Worm (Caenorhabditis elegans): ENCODE results near the gene srj-13.
"Not testable (repeated sequence)": the region's sequence is repeated elsewhere in the genome, so short reads cannot be mapped to it uniquely, and the experiment has no call there.

srj-13 gene

ce11 chrV:7444331-7444730 is 41.9 kb downstream of the srj-13 start, which contains the start of gene nhr-141:
TSS of gene nhr-141 (plus strand) at chrV:7444661.
- not testable (repeated sequence) for TF ChIP-seq cnd-1 (tag; optimal IDR thresholded peaks at IDR 0.05); sptf-1 (tag; optimal IDR thresholded peaks at IDR 0.05); lin-32 (GFP tag; optimal IDR thresholded peaks at IDR 0.05)

DNA sequence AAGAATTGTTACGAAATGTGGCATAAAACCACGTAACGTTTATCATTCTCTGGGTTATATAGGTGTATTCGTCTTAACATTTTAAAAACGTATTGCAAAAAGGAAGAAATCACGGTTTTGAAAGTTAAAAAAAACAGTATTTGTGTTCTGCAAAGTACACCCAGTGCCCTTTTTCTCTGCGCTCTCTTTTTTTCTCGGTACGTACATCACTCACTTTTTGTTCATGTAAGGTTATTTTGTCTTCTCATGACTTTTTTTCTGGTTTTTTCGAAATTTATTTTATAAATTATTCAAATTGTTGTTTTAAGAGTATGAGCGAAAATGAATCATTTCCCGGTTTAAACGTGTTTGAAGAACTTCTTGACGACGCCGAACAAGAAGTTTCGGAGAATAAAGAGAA is 44.5 kb downstream of the srj-13 start, which contains the start of gene F25E5.5:
Gene F25E5.5, plus strand, starts transcription at position 301 of the 400 bp plus-strand sequence.
- TF ChIP-seq ceh-83 (GFP tag; optimal IDR thresholded peaks at IDR 0.05) (no peak), ham-2 (GFP tag; optimal IDR thresholded peaks at IDR 0.05) (no peak), tbx-8 (GFP tag; optimal IDR thresholded peaks at IDR 0.05) (no peak), blmp-1 (tag; optimal IDR thresholded peaks at IDR 0.05) (no peak), lin-32 (GFP tag; optimal IDR thresholded peaks at IDR 0.05) (no peak), ceh-39 (tag; optimal IDR thresholded peaks at IDR 0.05) (no peak), nhr-12 (tag; optimal IDR thresholded peaks at IDR 0.05) (no peak), unc-62 (GFP tag; optimal IDR thresholded peaks at IDR 0.05) (no peak), hlh-1 (tag; optimal IDR thresholded peaks at IDR 0.05) (no peak), unc-39 (tag; optimal IDR thresholded peaks at IDR 0.05) (no peak), elt-1 (tag; optimal IDR thresholded peaks at IDR 0.05; ENCODE audit: borderline replicate concordance, insufficient read depth) (no peak)

- TF ChIP-seq nhr-12 (tag; optimal IDR thresholded peaks at IDR 0.05) (no peak), nhr-76 (tag; optimal IDR thresholded peaks at IDR 0.05) (no peak), elt-1 (tag; optimal IDR thresholded peaks at IDR 0.05; ENCODE audit: borderline replicate concordance, insufficient read depth) (no peak), ztf-11 (tag; optimal IDR thresholded peaks at IDR 0.05) (no peak), mep-1 (tag; optimal IDR thresholded peaks at IDR 0.05) (no peak), mls-2 (tag; optimal IDR thresholded peaks at IDR 0.05) (no peak), tbx-8 (GFP tag; optimal IDR thresholded peaks at IDR 0.05) (no peak), mab-5 (tag; optimal IDR thresholded peaks at IDR 0.05) (no peak), sptf-1 (tag; optimal IDR thresholded peaks at IDR 0.05) (no peak), ham-2 (GFP tag; optimal IDR thresholded peaks at IDR 0.05) (no peak), unc-39 (tag; optimal IDR thresholded peaks at IDR 0.05) (no peak), blmp-1 (tag; optimal IDR thresholded peaks at IDR 0.05) (no peak), nhr-237 (tag; optimal IDR thresholded peaks at IDR 0.05) (no peak), pha-4 (tag; optimal IDR thresholded peaks at IDR 0.05) (no peak), ceh-39 (tag; optimal IDR thresholded peaks at IDR 0.05) (no peak), ceh-43 (GFP tag; optimal IDR thresholded peaks at IDR 0.05) (no peak)
Measured at ce11 chrV:7449303-7449827, 46.9 kb downstream of the srj-13 start, which contains the start of gene try-12. TSS of gene try-12 (plus strand) at chrV:7449353.

DNA sequence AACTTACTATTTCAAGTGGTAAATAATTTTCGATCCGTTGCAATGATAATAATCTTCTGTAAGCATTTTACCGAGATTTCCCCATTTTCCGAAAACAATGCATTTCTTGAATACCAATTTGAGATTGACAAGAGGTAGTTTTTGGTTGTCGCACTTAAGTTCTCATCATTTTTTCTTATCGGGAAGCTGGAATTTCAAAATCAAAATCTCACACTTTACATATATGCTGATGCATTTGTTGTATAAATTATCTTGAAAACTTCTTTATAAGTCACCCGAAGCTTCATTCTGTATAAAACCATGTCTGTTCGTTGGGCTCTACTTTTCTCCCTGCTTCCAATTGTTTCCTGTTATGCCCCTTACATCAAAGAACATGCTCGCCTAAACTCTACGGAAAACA is 49.0 kb downstream of the srj-13 start, which contains the start of gene try-11:
Gene try-11, plus strand, starts transcription at position 301 of the 400 bp plus-strand sequence.
- TF ChIP-seq nhr-12 (tag; optimal IDR thresholded peaks at IDR 0.05) (no peak), hlh-1 (tag; optimal IDR thresholded peaks at IDR 0.05) (no peak), flh-1 (GFP tag; optimal IDR thresholded peaks at IDR 0.05) (no peak), tbx-8 (GFP tag; optimal IDR thresholded peaks at IDR 0.05) (no peak), sem-2 (GFP tag; optimal IDR thresholded peaks at IDR 0.05) (no peak), ceh-83 (GFP tag; optimal IDR thresholded peaks at IDR 0.05) (no peak), mls-2 (tag; optimal IDR thresholded peaks at IDR 0.05) (no peak), ces-1 (GFP tag; optimal IDR thresholded peaks at IDR 0.05) (no peak), drap-1 (GFP tag; optimal IDR thresholded peaks at IDR 0.05) (no peak), M03D4.4 (tag; optimal IDR thresholded peaks at IDR 0.05) (no peak), zip-8 (tag; optimal IDR thresholded peaks at IDR 0.05) (no peak)
